Worm (Caenorhabditis elegans) whole organism, L4 larva: ENCODE measurements around the gene F32H5.4.

Experiments used
- D1046.2 ChIP-seq: fragments of 200-800 bp; sonication (Bioruptor generic); IDR thresholded peaks from 2 replicates; pipeline ENCODE4 v1.3.6; 2022; ENCODE audit warnings: missing genetic modification characterization, missing compliant biosample characterization
- F10B5.3 ChIP-seq: sonication (generic microtip); optimal IDR thresholded peaks from 2 replicates; lab custom pipeline; 2016; ENCODE audit warnings: mild to moderate bottlenecking, missing genetic modification characterization, missing compliant biosample characterization
- F37D6.2 ChIP-seq: sonication (generic microtip); optimal IDR thresholded peaks from 2 replicates; lab custom pipeline; 2016; ENCODE audit warnings: mild to moderate bottlenecking, missing genetic modification characterization, missing compliant biosample characterization
- T20F7.1 ChIP-seq: fragments of 200-800 bp; sonication (Bioruptor generic); optimal IDR thresholded peaks from 2 replicates; lab custom pipeline; 2018; ENCODE audit warnings: mild to moderate bottlenecking, missing genetic modification characterization, missing compliant biosample characterization
- T26A8.4 ChIP-seq: fragments of 200-800 bp; sonication (Bioruptor generic); IDR thresholded peaks from 2 replicates; pipeline ENCODE4 v1.3.6; 2022; ENCODE audit warnings: missing genetic modification characterization, missing compliant biosample characterization
- ceh-20 ChIP-seq: fragments of 200-800 bp; sonication (Bioruptor generic); IDR thresholded peaks from 2 replicates; pipeline ENCODE4 v1.3.6; 2022; ENCODE audit warnings: missing genetic modification reagents, missing genetic modification characterization, missing compliant biosample characterization
- ceh-62 ChIP-seq: sonication (generic microtip); optimal IDR thresholded peaks from 2 replicates; lab custom pipeline; 2017; ENCODE audit warnings: missing biosample characterization, missing genetic modification characterization
- ces-1 ChIP-seq: fragments of 150-350 bp; sonication (generic microtip); optimal IDR thresholded peaks from 4 replicates; lab custom pipeline; 2014; ENCODE audit warnings: missing biosample characterization, missing genetic modification reagents, missing genetic modification characterization
- ctbp-1 ChIP-seq: fragments of 200-800 bp; sonication (Bioruptor generic); IDR thresholded peaks from 2 replicates; pipeline ENCODE4 v1.3.6; 2022; ENCODE audit warnings: missing genetic modification reagents, missing genetic modification characterization, missing compliant biosample characterization
- daf-12 ChIP-seq: fragments of 150-350 bp; optimal IDR thresholded peaks from 2 replicates; lab custom pipeline; 2014; ENCODE audit warnings: missing biosample characterization, missing genetic modification reagents, missing genetic modification characterization
- daf-8 ChIP-seq: fragments of 200-800 bp; sonication (Bioruptor generic); IDR thresholded peaks from 2 replicates; pipeline ENCODE4 v1.3.6; 2022; ENCODE audit warnings: missing genetic modification characterization, missing compliant biosample characterization
- dmd-9 ChIP-seq: fragments of 200-800 bp; sonication (Bioruptor generic); IDR thresholded peaks from 2 replicates; pipeline ENCODE4 v1.3.6; 2022; ENCODE audit warnings: missing genetic modification reagents, missing genetic modification characterization, missing compliant biosample characterization
- dve-1 ChIP-seq: sonication (generic microtip); optimal IDR thresholded peaks from 2 replicates; lab custom pipeline; 2017; ENCODE audit warnings: antibody characterized with exemption, mild to moderate bottlenecking, missing genetic modification characterization, missing compliant biosample characterization; ENCODE audit not compliant: insufficient read depth
- egl-43 ChIP-seq: fragments of 200-800 bp; sonication (Bioruptor generic); IDR thresholded peaks from 2 replicates; pipeline ENCODE4 v1.3.6; 2022; ENCODE audit warnings: missing genetic modification reagents, missing genetic modification characterization, missing compliant biosample characterization
- gei-8 ChIP-seq: fragments of 200-800 bp; sonication (Bioruptor generic); optimal IDR thresholded peaks from 2 replicates; lab custom pipeline; 2018; ENCODE audit warnings: mild to moderate bottlenecking, missing genetic modification characterization, missing compliant biosample characterization
- hmg-1.1 ChIP-seq: fragments of 200-800 bp; sonication (Bioruptor generic); IDR thresholded peaks from 2 replicates; pipeline ENCODE4 v1.3.6; 2022; ENCODE audit warnings: missing genetic modification reagents, missing genetic modification characterization, missing compliant biosample characterization
- lin-1 ChIP-seq: fragments of 200-800 bp; sonication (Bioruptor generic); IDR thresholded peaks from 2 replicates; pipeline ENCODE4 v1.3.6; 2022; ENCODE audit warnings: missing genetic modification reagents, missing genetic modification characterization, missing compliant biosample characterization
- lin-13 ChIP-seq: fragments of 150-350 bp; optimal IDR thresholded peaks from 2 replicates; lab custom pipeline; 2014; ENCODE audit warnings: missing biosample characterization, missing genetic modification reagents, missing genetic modification characterization
- lin-29 ChIP-seq: fragments of 200-800 bp; sonication (Bioruptor generic); IDR thresholded peaks from 2 replicates; pipeline ENCODE4 v1.3.6; 2022; ENCODE audit warnings: missing genetic modification reagents, missing genetic modification characterization, missing compliant biosample characterization
- madf-5 ChIP-seq, 2 experiments: fragments of 200-800 bp; sonication (Bioruptor generic); IDR thresholded peaks; 2 replicates each; pipeline ENCODE4 v1.3.6; 2022; ENCODE audit warnings: missing compliant biosample characterization in 2 of 2, missing genetic modification characterization in 2 of 2
- madf-9 ChIP-seq: fragments of 200-800 bp; sonication (Bioruptor generic); conservative IDR thresholded peaks from 2 replicates; pipeline ENCODE4 v1.3.6; 2022; ENCODE audit warnings: missing genetic modification reagents, missing genetic modification characterization, missing compliant biosample characterization
- mep-1 ChIP-seq: fragments of 150-350 bp; sonication (generic microtip); optimal IDR thresholded peaks from 3 replicates; lab custom pipeline; 2014; ENCODE audit warnings: missing biosample characterization, missing genetic modification characterization
- mes-2 ChIP-seq: sonication (generic microtip); optimal IDR thresholded peaks from 2 replicates; lab custom pipeline; 2016; ENCODE audit warnings: missing genotype, mild to moderate bottlenecking, missing genetic modification characterization, missing compliant biosample characterization; ENCODE audit not compliant: poor library complexity, severe bottlenecking
- mxl-3 ChIP-seq: fragments of 200-800 bp; sonication (Bioruptor generic); optimal IDR thresholded peaks from 2 replicates; lab custom pipeline; 2018; ENCODE audit warnings: mild to moderate bottlenecking, missing genetic modification characterization, missing compliant biosample characterization
- nhr-10 ChIP-seq: fragments of 150-350 bp; optimal IDR thresholded peaks from 2 replicates; lab custom pipeline; 2014; ENCODE audit warnings: missing biosample characterization, missing genetic modification characterization
- nhr-25 ChIP-seq: sonication (generic microtip); optimal IDR thresholded peaks from 2 replicates; lab custom pipeline; 2017; ENCODE audit warnings: missing genetic modification characterization, mild to moderate bottlenecking, missing compliant biosample characterization, antibody characterized with exemption, moderate library complexity, borderline replicate concordance; ENCODE audit not compliant: insufficient read depth
- nhr-48 ChIP-seq: sonication (generic microtip); optimal IDR thresholded peaks from 2 replicates; lab custom pipeline; 2016; ENCODE audit warnings: mild to moderate bottlenecking, missing genetic modification characterization, missing compliant biosample characterization
- php-3 ChIP-seq: fragments of 200-800 bp; sonication (Bioruptor generic); IDR thresholded peaks from 2 replicates; pipeline ENCODE4 v1.3.6; 2022; ENCODE audit warnings: missing genetic modification reagents, missing genetic modification characterization, missing compliant biosample characterization
- pqm-1 ChIP-seq: sonication (generic microtip); optimal IDR thresholded peaks from 2 replicates; lab custom pipeline; 2017; ENCODE audit warnings: missing biosample characterization, missing genetic modification characterization
- rbr-2 ChIP-seq: sonication (generic microtip); optimal IDR thresholded peaks from 2 replicates; lab custom pipeline; 2016; ENCODE audit warnings: missing genotype, missing genetic modification characterization, missing compliant biosample characterization
- sdz-12 ChIP-seq: fragments of 200-800 bp; sonication (Bioruptor generic); optimal IDR thresholded peaks from 2 replicates; lab custom pipeline; 2018; ENCODE audit warnings: mild to moderate bottlenecking, missing genetic modification characterization, missing compliant biosample characterization
- set-16 ChIP-seq: fragments of 200-800 bp; sonication (Bioruptor generic); IDR thresholded peaks from 2 replicates; pipeline ENCODE4 v1.3.6; 2022; ENCODE audit warnings: missing genetic modification reagents, missing genetic modification characterization, missing compliant biosample characterization
- snpc-4 ChIP-seq: fragments of 150-350 bp; optimal IDR thresholded peaks from 2 replicates; lab custom pipeline; 2014; ENCODE audit warnings: missing biosample characterization, missing genetic modification characterization
- tag-97 ChIP-seq: fragments of 200-800 bp; sonication (Bioruptor generic); IDR thresholded peaks from 2 replicates; pipeline ENCODE4 v1.3.6; 2022; ENCODE audit warnings: missing genetic modification characterization, missing compliant biosample characterization
- unc-130 ChIP-seq: sonication (generic microtip); optimal IDR thresholded peaks from 2 replicates; lab custom pipeline; 2016; ENCODE audit warnings: missing genetic modification reagents, missing genetic modification characterization, missing compliant biosample characterization
- unc-62 ChIP-seq, 3 experiments: fragments of 150-350 bp in 1 of 3; sonication (generic microtip); optimal IDR thresholded peaks in 2 of 3; peaks in 1 of 3; 1 replicate in 1 of 3; 2 replicates in 2 of 3; lab custom pipeline; 2014 to 2017; ENCODE audit warnings: missing biosample characterization in 3 of 3, missing genetic modification characterization in 3 of 3, missing genetic modification reagents in 3 of 3, missing genotype in 1 of 3
- vab-7 ChIP-seq: fragments of 200-800 bp; sonication (Bioruptor generic); IDR thresholded peaks from 2 replicates; pipeline ENCODE4 v1.3.6; 2022; ENCODE audit warnings: missing genetic modification reagents, missing genetic modification characterization, missing compliant biosample characterization
- zfp-3 ChIP-seq: fragments of 200-800 bp; sonication (Bioruptor generic); conservative IDR thresholded peaks from 2 replicates; pipeline ENCODE4 v1.3.6; 2022; ENCODE audit warnings: missing genetic modification reagents, missing genetic modification characterization, missing compliant biosample characterization

F32H5.4 gene

DNA sequence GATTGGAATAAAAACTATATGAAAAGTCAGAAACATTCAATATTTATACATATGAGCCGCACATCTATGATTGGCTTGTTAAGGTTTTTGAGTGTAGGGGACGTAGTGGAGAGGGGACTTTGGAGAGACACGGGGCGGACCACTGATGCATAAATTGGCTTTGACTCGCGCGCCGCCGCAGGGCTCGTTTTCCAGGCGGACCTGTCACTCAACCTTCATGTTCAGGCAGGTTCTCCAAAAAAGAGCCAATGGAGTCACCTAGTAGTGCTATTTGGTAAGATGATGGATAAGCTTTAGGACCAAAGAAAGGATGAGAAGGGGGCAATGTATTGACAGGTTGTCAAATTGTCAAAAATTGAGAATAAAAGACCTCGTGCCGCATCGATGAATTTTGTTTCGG is 34.6 kb downstream of the F32H5.4 start:
- TF ChIP-seq egl-43 (GFP tag; lab: Robert Waterston, UW) = peak; percentile 55; the same call in 1 of the 2 replicates
- no peak for TF ChIP-seq lin-13 (GFP tag; lab: Kevin White, UChicago)
- TF ChIP-seq ceh-20 (GFP tag; lab: Robert Waterston, UW) = 0 out of 2 replicates have a peak, but pooled peaks have one; percentile 12
- no peak for TF ChIP-seq tag-97
- 0 out of 2 replicates have a peak, but pooled peaks have one; percentile 16 for TF ChIP-seq set-16 (GFP tag; lab: Robert Waterston, UW)
- peak in 1 of 2 experiments; percentile 82 for TF ChIP-seq unc-62 (GFP tag; optimal IDR thresholded peaks at IDR 0.05 in 1 of 2; lab: Kevin White, UChicago)
- no peak for TF ChIP-seq unc-62 (tag; optimal IDR thresholded peaks at IDR 0.05; lab: Kevin White, UChicago)
- TF ChIP-seq, all 104 proteins: peak for 4

DNA sequence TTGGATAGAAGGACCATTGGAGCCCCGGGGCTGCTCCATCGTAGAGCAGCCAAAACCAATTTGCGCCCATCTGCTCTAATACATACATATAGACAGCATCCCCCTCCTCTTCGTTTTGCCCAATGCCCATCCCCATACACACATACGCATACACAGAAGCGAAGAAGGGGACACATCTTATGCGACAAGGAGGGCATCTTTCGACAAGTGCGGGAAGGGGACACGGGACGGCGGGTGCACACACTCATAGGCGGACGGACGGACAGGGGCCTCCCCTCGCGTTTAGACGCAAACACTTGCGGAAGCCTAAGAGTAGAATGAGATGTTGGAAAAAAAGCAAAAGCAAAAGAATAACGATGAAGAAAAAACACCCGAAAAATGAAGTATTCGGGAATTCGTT is 36.1 kb downstream of the F32H5.4 start:
- TF ChIP-seq nhr-10 (no peak), dve-1 (tag; lab: Kevin White, UChicago) (no peak), rbr-2 (tag; lab: Kevin White, UChicago) (no peak), zfp-3 (GFP tag; lab: Robert Waterston, UW) (no peak), F37D6.2 (no peak), nhr-25 (tag; lab: Kevin White, UChicago) (no peak), lin-1 (GFP tag; lab: Robert Waterston, UW) (no peak), ceh-62 (tag; lab: Kevin White, UChicago) (no peak), pqm-1 (tag; lab: Kevin White, UChicago) (no peak), mep-1 (no peak), mes-2 (tag; lab: Kevin White, UChicago) (peak; percentile 15), daf-8 (GFP tag; lab: Robert Waterston, UW) (no peak), ces-1 (GFP tag; lab: Kevin White, UChicago) (no peak), set-16 (GFP tag; lab: Robert Waterston, UW) (no peak; the same call in 1 of the 2 replicates), madf-5 (GFP tag; IDR thresholded peaks at IDR 0.05; lab: Robert Waterston, UW) (0 out of 4 replicates have a peak, but pooled peaks of 1 of the 2 experiments have one; percentile 41), gei-8 (GFP tag; lab: Kevin White, UChicago) (peak; percentile 4), unc-130 (GFP tag; lab: Kevin White, UChicago) (no peak), snpc-4 (tag; lab: Kevin White, UChicago) (no peak), vab-7 (GFP tag; lab: Robert Waterston, UW) (0 out of 2 replicates have a peak, but pooled peaks have one; percentile 7), nhr-48 (tag; lab: Kevin White, UChicago) (no peak), lin-29 (no peak), dmd-9 (no peak), mxl-3 (GFP tag; lab: Kevin White, UChicago) (no peak), T20F7.1 (GFP tag; lab: Kevin White, UChicago) (no peak), daf-12 (no peak), tag-97 (no peak), D1046.2 (no peak), F10B5.3 (tag; lab: Kevin White, UChicago) (no peak), madf-9 (GFP tag; lab: Robert Waterston, UW) (no peak), sdz-12 (GFP tag; lab: Kevin White, UChicago) (no peak), hmg-1.1 (peak; percentile 28), php-3 (no peak), ctbp-1 (0 out of 2 replicates have a peak, but pooled peaks have one; percentile 43)

DNA sequence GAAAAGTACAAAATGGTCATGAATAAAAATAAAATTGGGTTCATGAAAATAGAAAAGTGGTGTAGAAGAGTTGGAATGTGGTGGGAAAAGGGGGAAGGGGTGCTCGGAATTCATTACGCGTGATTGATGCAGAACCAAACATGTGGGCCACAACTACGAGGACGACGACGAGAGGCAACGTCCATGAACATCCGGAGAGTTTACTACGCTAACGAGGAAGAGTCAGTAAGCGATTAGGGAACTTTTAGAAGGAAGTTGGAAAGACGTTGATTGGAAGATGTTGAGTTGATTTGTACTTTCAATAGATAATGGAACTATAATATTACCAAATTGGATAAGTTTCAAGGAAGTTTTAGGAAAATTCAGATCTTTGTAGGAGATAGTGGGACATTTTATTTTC is 41.3 kb downstream of the F32H5.4 start:
- no peak for TF ChIP-seq dmd-9
- no peak for TF ChIP-seq T26A8.4 (GFP tag; lab: Robert Waterston, UW)
- TF ChIP-seq daf-8 (GFP tag; lab: Robert Waterston, UW) = no peak
